Worm (Caenorhabditis elegans) whole organism, dauer: ENCODE data around the gene Y16E11A.4.
"Not testable (repeated sequence)": the region's sequence is repeated elsewhere in the genome, so short reads cannot be mapped to it uniquely, and the experiment has no call there.

Experiments
- unc-62 ChIP-seq: sonication (generic microtip); optimal IDR thresholded peaks from 2 replicates; lab custom pipeline; 2017; ENCODE audit warnings: missing biosample characterization, missing genetic modification reagents, missing genetic modification characterization

Gene Y16E11A.4

DNA sequence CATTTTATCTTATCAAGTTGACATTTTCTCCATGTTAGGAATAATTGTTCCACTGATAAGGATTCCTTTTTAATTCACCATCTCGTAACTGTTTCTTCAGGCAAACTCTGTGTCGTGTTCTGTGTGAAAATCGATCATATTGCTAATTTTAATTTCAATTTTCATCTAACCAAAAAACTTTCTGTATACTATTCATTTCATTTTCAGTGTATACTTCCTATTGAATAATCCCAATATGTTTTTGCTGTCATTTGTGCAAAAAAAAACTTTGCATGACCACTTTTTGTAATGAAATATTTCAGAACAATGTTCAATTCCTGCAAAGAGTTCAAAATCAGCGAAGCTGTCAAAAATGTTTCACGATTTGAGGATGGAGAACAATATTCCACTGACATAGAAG, at the start of gene Y16E11A.4:
TSS of gene Y16E11A.4 (plus strand) at position 301 of the 400 bp plus-strand sequence.
- no peak for TF ChIP-seq unc-62 (GFP tag; lab: Kevin White, UChicago)

- TF ChIP-seq unc-62 (GFP tag; lab: Kevin White, UChicago) = no peak
Measured at ce11 chrII:1939652-1940051, 47.4 kb upstream of the Y16E11A.4 start, which contains the start of gene ZK250.13. Gene ZK250.13, minus strand, starts transcription at chrII:1939752.

DNA sequence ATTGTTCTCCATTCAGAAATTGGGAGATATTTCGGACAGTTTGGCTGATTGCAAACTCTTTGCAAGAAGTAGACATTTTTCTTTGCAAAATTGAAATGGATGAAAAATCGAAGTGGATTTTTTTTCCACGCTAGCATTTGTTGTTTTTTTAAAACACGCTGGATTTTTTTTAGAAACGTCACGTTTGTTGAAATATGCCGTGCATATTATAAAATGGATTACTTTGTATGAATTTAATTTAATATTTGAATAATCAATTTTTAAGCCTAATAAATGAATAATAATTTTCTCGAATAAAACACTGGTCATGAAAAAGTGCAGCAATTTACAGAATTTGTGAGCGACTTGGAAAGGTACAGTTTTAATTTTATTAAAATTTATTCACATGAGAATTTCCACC, 42.0 kb upstream of the Y16E11A.4 start, which contains the start of gene ZK250.14:
TSS of gene ZK250.14 (minus strand) at position 101 of the 400 bp plus-strand sequence.
- no peak for TF ChIP-seq unc-62 (GFP tag; lab: Kevin White, UChicago)

ce11 chrII:1946427-1946826, 40.7 kb upstream of the Y16E11A.4 start, which contains the start of gene math-48:
Gene math-48, minus strand, starts transcription at chrII:1946527.
- TF ChIP-seq unc-62 (GFP tag; lab: Kevin White, UChicago) = no peak

- not testable (repeated sequence) for TF ChIP-seq unc-62 (GFP tag; lab: Kevin White, UChicago)
Measured at ce11 chrII:1948393-1948792, 38.7 kb upstream of the Y16E11A.4 start, which contains the start of gene ZK250.2. Gene ZK250.2, plus strand, starts transcription at chrII:1948693.

- TF ChIP-seq unc-62 (GFP tag; lab: Kevin White, UChicago) = no peak
Measured at ce11 chrII:1949119-1949518, 38.0 kb upstream of the Y16E11A.4 start.

DNA sequence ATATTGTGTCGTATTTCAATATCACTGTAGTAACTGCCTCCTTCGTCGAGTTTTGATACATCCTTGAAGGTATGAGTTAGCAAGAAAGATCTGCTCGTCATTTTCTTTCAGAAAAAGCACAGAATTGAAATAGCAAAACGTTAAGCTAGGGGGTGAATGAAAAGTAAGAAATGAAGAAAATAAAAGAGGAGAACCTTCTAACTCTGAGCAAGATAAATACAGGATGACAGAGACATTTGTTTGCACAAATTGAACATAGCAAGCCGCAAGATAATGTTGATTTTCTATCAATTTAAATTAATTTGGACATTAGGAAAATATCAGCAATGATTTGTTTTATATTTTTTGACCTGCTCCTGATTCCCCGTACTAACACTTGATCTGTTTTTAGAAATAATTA, 31.5 kb upstream of the Y16E11A.4 start, which contains the start of gene math-49:
TSS of gene math-49 (minus strand) at position 101 of the 400 bp plus-strand sequence.
- TF ChIP-seq unc-62 (GFP tag; lab: Kevin White, UChicago) = not testable (repeated sequence)

DNA sequence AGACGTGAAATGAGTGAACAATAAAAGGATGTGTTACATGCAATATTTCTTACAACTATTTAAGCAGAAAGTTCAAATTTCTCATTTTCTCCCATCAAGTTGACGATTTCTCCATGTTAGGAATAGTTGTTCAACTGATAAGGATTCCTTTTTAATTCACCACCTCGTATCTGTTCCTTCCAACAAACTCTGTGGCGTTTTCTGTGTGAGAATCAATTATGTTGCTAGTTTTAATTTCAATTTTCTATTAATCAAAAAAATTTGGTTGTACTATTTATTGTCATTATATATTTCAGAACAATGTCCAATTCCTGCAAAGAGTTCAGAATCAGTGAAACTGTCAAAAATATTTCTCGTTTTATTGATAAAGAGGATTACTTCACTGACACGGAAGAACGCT, 1.9 kb downstream of the Y16E11A.4 start, which contains the start of gene math-44:
TSS of gene math-44 (plus strand) at position 301 of the 400 bp plus-strand sequence.
- TF ChIP-seq unc-62 (GFP tag; lab: Kevin White, UChicago) = no peak

ce11 chrII:1993738-1994137, 6.7 kb downstream of the Y16E11A.4 start, which contains the start of gene math-21:
Gene math-21, plus strand, starts transcription at chrII:1994038.
- no peak for TF ChIP-seq unc-62 (GFP tag; lab: Kevin White, UChicago)

DNA sequence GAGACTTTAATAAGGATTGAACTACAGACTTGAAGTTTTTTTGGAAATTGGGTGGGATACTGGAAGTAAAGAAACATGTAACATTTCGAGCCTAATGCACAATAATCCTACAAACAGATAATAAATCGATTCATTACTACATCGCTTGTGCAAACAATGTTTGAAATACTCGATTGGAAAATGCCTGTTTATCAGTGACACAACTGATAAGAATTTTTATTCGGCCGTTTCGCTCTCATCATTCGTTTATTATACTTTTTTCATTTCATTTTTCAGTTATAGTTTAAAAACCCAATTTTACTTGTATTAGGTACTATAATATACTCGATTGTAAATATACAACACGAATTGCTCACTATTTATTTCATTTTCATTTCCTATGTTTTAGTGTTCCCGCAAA, 8.7 kb downstream of the Y16E11A.4 start:
- no peak for TF ChIP-seq unc-62 (GFP tag; lab: Kevin White, UChicago)

DNA sequence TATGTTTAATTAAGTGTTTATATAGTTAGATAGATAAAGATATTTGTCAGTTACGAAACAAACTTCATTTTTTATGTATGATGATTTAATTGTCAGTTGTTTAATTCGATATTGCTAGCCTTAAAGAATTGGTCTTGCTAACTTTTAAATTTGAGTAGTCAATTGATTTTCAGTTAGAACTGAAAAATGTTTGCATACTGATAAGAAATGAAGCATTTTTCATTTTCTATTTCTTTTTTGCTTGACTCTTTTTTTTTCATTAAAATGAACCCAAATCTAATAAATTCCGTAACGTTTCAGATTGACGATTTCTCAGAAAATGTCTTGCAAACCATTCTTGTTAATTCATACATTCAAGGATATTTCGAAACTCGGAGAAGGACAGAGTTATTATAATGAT, 9.2 kb downstream of the Y16E11A.4 start, which contains the start of gene math-20:
TSS of gene math-20 (plus strand) at position 301 of the 400 bp plus-strand sequence.
- TF ChIP-seq unc-62 (GFP tag; lab: Kevin White, UChicago) = no peak

ce11 chrII:1998561-1998960, 11.5 kb downstream of the Y16E11A.4 start, which contains the start of gene math-19:
Gene math-19, plus strand, starts transcription at chrII:1998861.
- TF ChIP-seq unc-62 (GFP tag; lab: Kevin White, UChicago) = not testable (repeated sequence)

ce11 chrII:2000720-2001119, 13.6 kb downstream of the Y16E11A.4 start, which contains the start of gene ceh-84:
Gene ceh-84, minus strand, starts transcription at chrII:2000820.
- not testable (repeated sequence) for TF ChIP-seq unc-62 (GFP tag; lab: Kevin White, UChicago)

DNA sequence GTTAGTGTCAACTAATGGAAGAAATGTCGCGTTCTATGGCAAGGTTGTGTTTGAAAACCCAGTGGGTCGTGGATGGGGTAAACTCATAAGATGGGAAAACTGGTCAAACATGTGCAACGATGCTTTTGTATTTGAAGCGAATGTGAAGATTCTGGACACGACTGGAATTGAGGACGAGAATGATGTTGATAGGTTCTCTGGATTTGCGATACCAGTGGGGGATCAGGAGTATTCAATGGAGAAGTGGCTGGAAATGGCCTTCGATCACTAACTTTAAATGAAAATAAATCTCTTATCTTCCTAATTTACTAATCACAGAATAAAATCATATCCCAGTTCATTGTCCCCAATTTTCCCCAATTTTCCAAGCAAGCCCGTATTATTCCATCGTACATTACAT, 24.1 kb downstream of the Y16E11A.4 start:
- TF ChIP-seq unc-62 (GFP tag; lab: Kevin White, UChicago) = no peak

DNA sequence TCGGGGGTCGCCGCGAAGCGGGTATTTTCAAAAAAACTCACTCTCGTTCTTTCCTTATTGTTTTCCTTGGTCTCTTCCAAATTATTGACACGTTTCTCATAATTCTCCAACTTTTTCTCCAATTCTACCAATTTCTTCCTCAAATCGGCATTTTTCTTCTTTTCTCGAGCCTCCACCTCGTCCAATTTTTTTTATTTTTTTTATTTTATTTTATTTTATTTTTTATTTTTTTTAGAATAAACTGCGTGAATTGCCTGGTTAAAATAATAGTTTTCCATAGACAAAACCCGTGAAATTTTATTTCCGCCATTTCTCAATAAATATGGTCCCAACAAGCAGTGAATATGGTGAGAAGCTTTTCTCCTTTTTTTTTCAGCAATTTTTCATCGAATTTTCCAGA, 25.6 kb downstream of the Y16E11A.4 start, which contains the start of gene F59H6.15:
TSS of gene F59H6.15 (plus strand) at position 301 of the 400 bp plus-strand sequence.
- TF ChIP-seq unc-62 (GFP tag; lab: Kevin White, UChicago) = no peak

DNA sequence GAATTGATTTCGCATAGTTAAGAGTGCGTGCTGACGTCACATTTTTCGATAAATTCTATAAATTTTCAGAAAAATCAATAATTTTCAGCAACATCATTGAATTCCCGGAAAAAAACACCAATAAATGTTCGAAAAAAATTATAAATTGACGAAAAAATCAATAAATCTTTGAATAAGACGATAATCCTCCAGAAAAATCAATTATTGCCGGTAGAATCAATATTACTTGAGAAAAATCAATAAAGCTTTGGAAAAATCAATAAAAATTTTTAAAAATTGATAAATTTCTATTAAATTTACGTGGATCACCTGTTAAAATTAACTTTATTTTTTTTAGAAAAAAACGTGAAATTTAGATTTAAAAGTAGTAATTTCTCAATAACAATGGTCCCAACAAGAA, 26.8 kb downstream of the Y16E11A.4 start:
- TF ChIP-seq unc-62 (GFP tag; lab: Kevin White, UChicago) = no peak

DNA sequence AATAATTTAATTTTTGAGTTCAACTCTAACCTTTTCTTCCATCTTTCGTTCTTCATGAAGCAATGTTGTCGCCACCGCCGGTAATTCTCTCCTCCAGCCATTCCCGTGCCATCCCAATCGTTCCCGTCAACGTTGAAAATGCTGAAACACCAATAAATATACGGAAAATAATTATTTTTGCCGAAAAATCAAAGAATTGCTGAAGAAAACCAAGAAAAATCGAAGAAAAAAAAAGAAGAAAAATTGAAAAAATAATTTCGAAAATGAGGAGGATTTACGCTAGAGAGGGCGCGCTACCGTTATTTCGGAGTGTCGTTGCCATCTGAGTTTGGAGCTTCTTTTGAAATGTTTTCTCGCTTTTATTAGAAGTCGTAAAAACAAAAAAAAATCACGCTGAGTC, 36.4 kb downstream of the Y16E11A.4 start, which contains the start of gene cya-2:
TSS of gene cya-2 (minus strand) at position 101 of the 400 bp plus-strand sequence.
- not testable (repeated sequence) for TF ChIP-seq unc-62 (GFP tag; lab: Kevin White, UChicago)
